Worm (Caenorhabditis elegans) whole organism, midembryonic: ENCODE measurements around the gene ceh-82.

Source experiments
- T22C8.4 ChIP-seq: fragments of 200-800 bp; sonication (Bioruptor generic); IDR thresholded peaks from 2 replicates; pipeline ENCODE4 v1.3.6; 2022; ENCODE audit warnings: missing genetic modification characterization, missing compliant biosample characterization
- cog-1 ChIP-seq: sonication (generic microtip); optimal IDR thresholded peaks from 2 replicates; lab custom pipeline; 2016; ENCODE audit warnings: missing genetic modification characterization, missing compliant biosample characterization
- flt-1 ChIP-seq: fragments of 200-800 bp; sonication (Bioruptor generic); IDR thresholded peaks from 2 replicates; pipeline ENCODE4 v1.3.6; 2022; ENCODE audit warnings: missing genetic modification characterization, missing compliant biosample characterization
- klf-2 ChIP-seq: fragments of 200-800 bp; sonication (Bioruptor generic); conservative IDR thresholded peaks from 2 replicates; pipeline ENCODE4 v1.3.6; 2022; ENCODE audit warnings: missing genetic modification reagents, missing genetic modification characterization, missing compliant biosample characterization
- med-1 ChIP-seq: sonication (generic microtip); optimal IDR thresholded peaks from 2 replicates; lab custom pipeline; 2017; ENCODE audit warnings: missing genetic modification characterization, mild to moderate bottlenecking, missing compliant biosample characterization, antibody characterized with exemption, missing genetic modification reagents; ENCODE audit not compliant: insufficient read depth
- ref-1 ChIP-seq: fragments of 200-800 bp; sonication (Bioruptor generic); conservative IDR thresholded peaks from 2 replicates; pipeline ENCODE4 v1.3.6; 2022; ENCODE audit warnings: missing genetic modification reagents, missing genetic modification characterization, missing compliant biosample characterization
- tab-1 ChIP-seq: fragments of 200-800 bp; sonication (Bioruptor generic); IDR thresholded peaks from 2 replicates; pipeline ENCODE4 v1.3.6; 2022; ENCODE audit warnings: missing genetic modification characterization, missing compliant biosample characterization
- ztf-23 ChIP-seq: fragments of 200-800 bp; sonication (Bioruptor generic); IDR thresholded peaks from 2 replicates; pipeline ENCODE4 v1.3.6; 2022; ENCODE audit warnings: missing genetic modification reagents, missing genetic modification characterization, missing compliant biosample characterization
- ztf-29 ChIP-seq: fragments of 200-800 bp; sonication (Bioruptor generic); IDR thresholded peaks from 2 replicates; pipeline ENCODE4 v1.3.6; 2022; ENCODE audit warnings: missing genetic modification reagents, missing genetic modification characterization, missing compliant biosample characterization

ceh-82 gene

ce11 chrII:1731932-1732331 lies at the start of gene ceh-82:
TSS of gene ceh-82 (plus strand) at chrII:1732232.
- no peak for TF ChIP-seq T22C8.4
- TF ChIP-seq ztf-23 (GFP tag; lab: Robert Waterston, UW): no peak
- no peak for TF ChIP-seq ref-1 (GFP tag; lab: Robert Waterston, UW)
- TF ChIP-seq flt-1 (GFP tag; lab: Robert Waterston, UW): no peak
- TF ChIP-seq med-1 (GFP tag; lab: Kevin White, UChicago): no peak
- TF ChIP-seq tab-1: no peak
- TF ChIP-seq ztf-29 (GFP tag; lab: Robert Waterston, UW): no peak
- no peak for TF ChIP-seq klf-2 (GFP tag; lab: Robert Waterston, UW)
- no peak for TF ChIP-seq cog-1 (tag; lab: Kevin White, UChicago)

ce11 chrII:1683742-1684141 lies 48.3 kb upstream of the ceh-82 start, which contains the start of gene fbxb-25:
TSS of gene fbxb-25 (plus strand) at chrII:1684042.
- TF ChIP-seq tab-1 (no peak), cog-1 (tag; lab: Kevin White, UChicago) (no peak), ztf-23 (GFP tag; lab: Robert Waterston, UW) (no peak), flt-1 (GFP tag; lab: Robert Waterston, UW) (no peak), med-1 (GFP tag; lab: Kevin White, UChicago) (no peak), ztf-29 (GFP tag; lab: Robert Waterston, UW) (no peak), ref-1 (GFP tag; lab: Robert Waterston, UW) (no peak), klf-2 (GFP tag; lab: Robert Waterston, UW) (no peak), T22C8.4 (no peak)

ce11 chrII:1688813-1689212 lies 43.2 kb upstream of the ceh-82 start, which contains the start of the genes fbxb-18 and fbxb-19:
TSS of gene fbxb-18 (minus strand) at chrII:1688913.
TSS of gene fbxb-19 (minus strand) at chrII:1689181.
- TF ChIP-seq klf-2 (GFP tag; lab: Robert Waterston, UW) (no peak), flt-1 (GFP tag; lab: Robert Waterston, UW) (no peak), tab-1 (no peak), med-1 (GFP tag; lab: Kevin White, UChicago) (no peak), ztf-23 (GFP tag; lab: Robert Waterston, UW) (no peak), T22C8.4 (no peak), ztf-29 (GFP tag; lab: Robert Waterston, UW) (no peak), ref-1 (GFP tag; lab: Robert Waterston, UW) (no peak)

- TF ChIP-seq tab-1: no peak
- no peak for TF ChIP-seq cog-1 (tag; lab: Kevin White, UChicago)
- no peak for TF ChIP-seq T22C8.4
- TF ChIP-seq ztf-23 (GFP tag; lab: Robert Waterston, UW): no peak
- TF ChIP-seq ref-1 (GFP tag; lab: Robert Waterston, UW): no peak
- no peak for TF ChIP-seq med-1 (GFP tag; lab: Kevin White, UChicago)
- TF ChIP-seq klf-2 (GFP tag; lab: Robert Waterston, UW): no peak
- TF ChIP-seq flt-1 (GFP tag; lab: Robert Waterston, UW): no peak
- no peak for TF ChIP-seq ztf-29 (GFP tag; lab: Robert Waterston, UW)
Observed at ce11 chrII:1691011-1691410, 41.0 kb upstream of the ceh-82 start, which contains the start of gene fbxc-22. TSS of gene fbxc-22 (minus strand) at chrII:1691111.

ce11 chrII:1692827-1693226 lies 39.2 kb upstream of the ceh-82 start, which contains the start of gene fbxc-21:
TSS of gene fbxc-21 (minus strand) at chrII:1692927.
- no peak for TF ChIP-seq cog-1 (tag; lab: Kevin White, UChicago)
- TF ChIP-seq klf-2 (GFP tag; lab: Robert Waterston, UW): no peak
- no peak for TF ChIP-seq T22C8.4
- no peak for TF ChIP-seq ztf-29 (GFP tag; lab: Robert Waterston, UW)
- no peak for TF ChIP-seq flt-1 (GFP tag; lab: Robert Waterston, UW)
- TF ChIP-seq med-1 (GFP tag; lab: Kevin White, UChicago): no peak
- no peak for TF ChIP-seq ztf-23 (GFP tag; lab: Robert Waterston, UW)
- TF ChIP-seq ref-1 (GFP tag; lab: Robert Waterston, UW): no peak
- no peak for TF ChIP-seq tab-1

ce11 chrII:1694530-1694929 lies 37.5 kb upstream of the ceh-82 start, which contains the start of gene fbxc-26:
TSS of gene fbxc-26 (minus strand) at chrII:1694630.
- TF ChIP-seq ref-1 (GFP tag; lab: Robert Waterston, UW): no peak
- TF ChIP-seq tab-1: no peak
- TF ChIP-seq T22C8.4: no peak
- no peak for TF ChIP-seq med-1 (GFP tag; lab: Kevin White, UChicago)
- TF ChIP-seq cog-1 (tag; lab: Kevin White, UChicago): no peak
- TF ChIP-seq ztf-29 (GFP tag; lab: Robert Waterston, UW): no peak
- TF ChIP-seq flt-1 (GFP tag; lab: Robert Waterston, UW): no peak
- TF ChIP-seq ztf-23 (GFP tag; lab: Robert Waterston, UW): no peak
- TF ChIP-seq klf-2 (GFP tag; lab: Robert Waterston, UW): no peak

ce11 chrII:1695861-1696260 lies 36.2 kb upstream of the ceh-82 start, which contains the start of gene F58E1.13:
TSS of gene F58E1.13 (minus strand) at chrII:1695872.
- TF ChIP-seq tab-1: no peak
- no peak for TF ChIP-seq med-1 (GFP tag; lab: Kevin White, UChicago)
- no peak for TF ChIP-seq flt-1 (GFP tag; lab: Robert Waterston, UW)
- no peak for TF ChIP-seq ztf-23 (GFP tag; lab: Robert Waterston, UW)
- TF ChIP-seq ztf-29 (GFP tag; lab: Robert Waterston, UW): no peak
- no peak for TF ChIP-seq klf-2 (GFP tag; lab: Robert Waterston, UW)

ce11 chrII:1703363-1703762 lies 28.7 kb upstream of the ceh-82 start, which contains the start of gene fbxb-47:
TSS of gene fbxb-47 (minus strand) at chrII:1703463.
- no peak for TF ChIP-seq flt-1 (GFP tag; lab: Robert Waterston, UW)
- TF ChIP-seq ztf-29 (GFP tag; lab: Robert Waterston, UW): no peak
- no peak for TF ChIP-seq tab-1
- no peak for TF ChIP-seq T22C8.4
- no peak for TF ChIP-seq med-1 (GFP tag; lab: Kevin White, UChicago)
- no peak for TF ChIP-seq ref-1 (GFP tag; lab: Robert Waterston, UW)
- TF ChIP-seq klf-2 (GFP tag; lab: Robert Waterston, UW): no peak
- no peak for TF ChIP-seq ztf-23 (GFP tag; lab: Robert Waterston, UW)

- TF ChIP-seq ztf-23 (GFP tag; lab: Robert Waterston, UW) (no peak), klf-2 (GFP tag; lab: Robert Waterston, UW) (no peak), T22C8.4 (no peak), flt-1 (GFP tag; lab: Robert Waterston, UW) (no peak), tab-1 (no peak)
Observed at ce11 chrII:1706385-1706784, 25.6 kb upstream of the ceh-82 start, which contains the start of gene sdz-18. TSS of gene sdz-18 (minus strand) at chrII:1706485.
